Fruit fly (Drosophila melanogaster): ENCODE results near the gene CG13050.

The CG13050 gene

dm6 chr3L:16289067-16289466, 10.0 kb upstream of the CG13050 start (continued):
- TF ChIP-seq CG13624 (GFP tag; optimal IDR thresholded peaks at IDR 0.05) (no peak), insv (GFP tag; optimal IDR thresholded peaks at IDR 0.05) (no peak), D19B (GFP tag; optimal IDR thresholded peaks at IDR 0.05) (no peak), Opbp (GFP tag; IDR thresholded peaks at IDR 0.05; ENCODE audit: partially characterized antibody) (no peak), Dek (tag; optimal IDR thresholded peaks at IDR 0.05) (no peak), CG16813 (GFP tag; IDR thresholded peaks at IDR 0.05; ENCODE audit: partially characterized antibody) (no peak), CG2202 (tag; optimal IDR thresholded peaks at IDR 0.05) (no peak), CG8765 (GFP tag; IDR thresholded peaks at IDR 0.05) (no peak), stc (GFP tag; IDR thresholded peaks at IDR 0.05) (0 out of 2 replicates have a peak, but pooled peaks have one; percentile 26), CG10431 (GFP tag; optimal IDR thresholded peaks at IDR 0.05) (no peak), Lim3 (GFP tag; IDR thresholded peaks at IDR 0.05) (no peak), MESR4 (GFP tag; optimal IDR thresholded peaks at IDR 0.05) (no peak), CG11398 (GFP tag; optimal IDR thresholded peaks at IDR 0.05) (no peak), sim (GFP tag; IDR thresholded peaks at IDR 0.05) (no peak), vnd (GFP tag; IDR thresholded peaks at IDR 0.05; ENCODE audit: partially characterized antibody) (no peak), abd-A (tag; optimal IDR thresholded peaks at IDR 0.05) (no peak), Drgx (GFP tag; IDR thresholded peaks at IDR 0.05) (no peak), tio (GFP tag; optimal IDR thresholded peaks at IDR 0.05) (peak; percentile 5), so (GFP tag; IDR thresholded peaks at IDR 0.05) (peak; percentile 58; the same call in 2 of the 3 replicates), CG3163 (GFP tag; optimal IDR thresholded peaks at IDR 0.05) (no peak), jigr1 (GFP tag; IDR thresholded peaks at IDR 0.05) (no peak), CG7556 (GFP tag; optimal IDR thresholded peaks at IDR 0.05) (no peak), CG12299 (tag; optimal IDR thresholded peaks at IDR 0.05) (no peak), CG8290 (GFP tag; optimal IDR thresholded peaks at IDR 0.05) (no peak), CG8290 (tag; optimal IDR thresholded peaks at IDR 0.05) (no peak), CHES-1-like (GFP tag; optimal IDR thresholded peaks at IDR 0.05) (no peak), CG30403 (GFP tag; optimal IDR thresholded peaks at IDR 0.05) (peak; percentile 48), jing (GFP tag; optimal IDR thresholded peaks at IDR 0.05) (no peak), CG31388 (GFP tag; optimal IDR thresholded peaks at IDR 0.05) (no peak), CG3407 (GFP tag; optimal IDR thresholded peaks at IDR 0.05) (no peak), CG11723 (GFP tag; optimal IDR thresholded peaks at IDR 0.05) (no peak), Oaz (GFP tag; IDR thresholded peaks at IDR 0.05) (no peak), maf-S (GFP tag; optimal IDR thresholded peaks at IDR 0.05) (no peak), fru (optimal IDR thresholded peaks at IDR 0.05) (no peak), CG4404 (GFP tag; IDR thresholded peaks at IDR 0.05) (no peak), CG17568 (GFP tag; optimal IDR thresholded peaks at IDR 0.05) (no peak), z (GFP tag; IDR thresholded peaks at IDR 0.05) (no peak), CG13894 (tag; optimal IDR thresholded peaks at IDR 0.05) (no peak), CG33213 (GFP tag; optimal IDR thresholded peaks at IDR 0.05) (no peak), Ravus (GFP tag; IDR thresholded peaks at IDR 0.05) (no peak), hbn (GFP tag; IDR thresholded peaks at IDR 0.05; ENCODE audit: partially characterized antibody) (no peak), gfzf (GFP tag; optimal IDR thresholded peaks at IDR 0.05) (no peak), Dref (GFP tag; IDR thresholded peaks at IDR 0.05) (no peak), CG14050 (GFP tag; IDR thresholded peaks at IDR 0.05) (no peak), sqz (GFP tag; optimal IDR thresholded peaks at IDR 0.05) (no peak), stwl (tag; optimal IDR thresholded peaks at IDR 0.05) (no peak), Awh (GFP tag; IDR thresholded peaks at IDR 0.05) (no peak), CG7745 (tag; optimal IDR thresholded peaks at IDR 0.05) (no peak), da (GFP tag; optimal IDR thresholded peaks at IDR 0.05) (no peak), Myb (GFP tag; optimal IDR thresholded peaks at IDR 0.05) (no peak), CG33557 (GFP tag; optimal IDR thresholded peaks at IDR 0.05) (no peak), Ptx1 (GFP tag; IDR thresholded peaks at IDR 0.05) (0 out of 2 replicates have a peak, but pooled peaks have one; percentile 43), grau (tag; optimal IDR thresholded peaks at IDR 0.05) (no peak)

Data from whole organism, embryonic.